Fruit fly (Drosophila melanogaster) whole organism, larva: Measurements from ENCODE around the gene CG15347.
A peak's percentile ranks its signal among the peaks of the same experiment; 100 is the strongest.

Source experiments
- noc ChIP-seq: fragments of 200-800 bp; sonication (Bioruptor generic); optimal IDR thresholded peaks from 3 replicates; lab custom pipeline; 2019; ENCODE audit warnings: missing biosample characterization, mild to moderate bottlenecking, missing genetic modification characterization, moderate library complexity

The CG15347 gene

DNA sequence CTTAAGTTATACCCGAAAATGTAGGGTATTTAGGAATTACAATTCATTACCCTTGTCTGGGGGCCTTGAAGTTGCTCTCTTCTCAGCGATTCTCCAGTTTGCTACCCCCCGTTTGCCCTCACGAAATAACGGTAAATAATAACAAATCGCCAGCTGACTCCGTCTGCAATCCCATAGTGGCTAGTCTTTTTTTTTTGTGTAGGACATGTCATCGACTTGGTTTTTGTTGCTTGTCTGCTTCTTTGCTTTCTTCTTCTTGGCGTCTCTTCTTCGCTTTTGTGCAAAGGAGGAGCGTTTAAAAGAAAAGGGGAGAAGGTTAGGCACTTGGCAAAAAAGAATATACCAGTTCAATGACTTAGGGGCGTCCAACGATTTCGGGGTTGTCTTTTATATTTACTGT is 44.5 kb downstream of the CG15347 start:
- no peak for TF ChIP-seq noc

DNA sequence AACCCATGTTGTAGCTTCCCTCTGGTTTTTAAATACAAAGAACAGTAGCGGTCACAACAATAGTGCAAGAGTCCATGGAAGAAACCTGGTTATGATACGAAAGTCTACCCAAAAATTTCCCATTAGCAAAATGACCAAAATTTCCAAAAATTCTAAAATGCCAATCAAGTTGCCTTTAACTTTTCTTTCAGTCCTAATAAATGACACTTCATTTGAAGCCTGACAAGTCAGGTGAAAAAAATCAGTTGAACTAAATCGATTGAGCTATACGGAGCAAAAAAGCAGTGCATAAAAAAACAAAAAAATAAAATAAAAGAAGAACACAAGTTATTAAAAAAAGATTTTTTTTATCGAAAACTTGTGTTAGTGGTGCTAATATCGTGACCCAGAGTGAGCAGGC is 45.1 kb downstream of the CG15347 start:
- TF ChIP-seq noc: no peak

DNA sequence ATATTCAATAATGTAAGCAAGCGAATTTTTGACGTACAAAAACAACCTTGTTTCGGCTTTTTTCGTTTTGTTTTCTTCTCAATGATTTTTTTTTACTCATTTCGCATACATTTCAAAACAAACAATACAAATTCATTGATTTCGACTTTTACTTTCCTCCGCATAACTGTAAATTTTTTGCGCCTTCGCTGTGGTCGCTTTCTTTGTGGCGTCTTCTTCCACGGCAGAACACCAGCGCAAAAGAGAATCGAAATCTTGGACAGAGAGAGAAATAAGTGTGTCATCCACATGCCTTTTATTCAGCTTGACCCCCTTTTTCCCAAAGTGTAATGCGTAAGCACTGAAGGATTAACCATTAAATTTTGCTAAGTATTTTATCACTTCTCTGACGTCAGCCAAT is 46.3 kb downstream of the CG15347 start:
- TF ChIP-seq noc: no peak

DNA sequence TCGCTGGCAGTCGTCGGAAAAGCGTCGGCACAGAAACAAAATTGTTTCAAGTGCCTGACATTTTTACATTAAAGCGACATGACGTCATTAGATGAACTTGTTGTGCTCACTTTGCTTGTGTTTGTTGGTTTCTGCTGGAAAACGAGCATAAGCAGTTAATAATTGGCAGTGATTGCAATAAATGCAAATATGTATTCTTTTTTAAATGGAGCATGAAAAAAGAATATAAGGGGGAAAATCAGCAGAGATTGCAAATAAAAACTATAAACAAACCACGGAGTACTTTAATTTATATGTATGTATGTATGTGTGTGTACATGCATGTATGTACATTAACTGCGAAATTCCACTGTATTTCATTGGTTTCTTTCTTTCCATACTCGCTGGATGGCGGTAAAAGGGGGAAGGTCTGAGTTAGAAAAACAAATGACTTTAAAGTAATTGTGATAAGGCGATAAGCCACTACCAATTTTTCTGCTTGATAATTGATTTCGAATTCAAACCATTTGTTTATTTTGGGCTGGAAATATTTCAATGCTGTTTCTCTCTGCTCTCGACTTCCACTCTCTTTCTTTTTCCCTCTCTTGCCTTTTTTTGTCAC is 47.1 kb downstream of the CG15347 start:
- TF ChIP-seq noc: no peak

DNA sequence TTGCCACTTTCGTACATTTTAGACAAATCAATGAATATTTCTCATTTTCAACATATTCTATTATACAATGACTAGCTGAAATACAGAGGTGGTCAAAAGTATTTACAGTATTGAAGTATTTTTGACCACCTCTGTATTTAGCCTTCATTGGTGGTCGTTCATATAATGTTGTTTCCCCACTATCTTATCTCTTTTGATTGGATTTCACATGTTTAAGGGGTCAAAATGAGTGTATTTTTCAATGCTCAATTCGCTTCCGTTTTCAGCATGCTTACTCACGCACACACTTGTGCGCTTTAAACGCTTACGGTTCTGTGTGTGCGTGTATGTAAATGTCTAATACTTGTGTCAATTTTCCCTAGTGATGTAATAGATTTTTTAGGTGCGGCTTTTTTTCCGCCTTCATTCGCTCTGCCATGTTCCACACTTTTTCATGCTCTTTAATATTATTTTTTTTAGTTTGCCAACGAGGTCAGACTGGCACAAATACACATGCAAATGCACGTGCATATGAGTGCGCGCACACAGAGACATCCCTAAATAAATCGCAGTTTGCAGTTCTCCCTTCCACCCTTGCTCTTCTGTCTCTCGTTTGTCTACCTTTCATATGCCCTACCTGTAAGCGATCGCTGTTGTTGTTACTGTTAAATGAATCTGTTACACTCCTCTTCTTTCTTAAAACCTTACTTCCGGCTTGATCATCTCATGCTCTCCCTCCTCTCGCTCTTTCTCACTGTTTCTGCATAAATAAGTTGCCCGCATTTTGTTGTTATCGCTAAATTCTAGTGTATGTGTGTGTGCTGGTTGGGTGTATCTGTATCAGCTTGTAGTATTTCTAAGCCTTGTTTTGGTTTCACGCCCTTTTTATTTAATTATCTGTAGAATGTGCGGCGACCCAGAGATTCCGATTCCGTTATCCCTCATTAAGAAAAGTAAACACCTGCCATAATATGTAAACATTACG is 48.2 kb downstream of the CG15347 start:
- no peak for TF ChIP-seq noc

DNA sequence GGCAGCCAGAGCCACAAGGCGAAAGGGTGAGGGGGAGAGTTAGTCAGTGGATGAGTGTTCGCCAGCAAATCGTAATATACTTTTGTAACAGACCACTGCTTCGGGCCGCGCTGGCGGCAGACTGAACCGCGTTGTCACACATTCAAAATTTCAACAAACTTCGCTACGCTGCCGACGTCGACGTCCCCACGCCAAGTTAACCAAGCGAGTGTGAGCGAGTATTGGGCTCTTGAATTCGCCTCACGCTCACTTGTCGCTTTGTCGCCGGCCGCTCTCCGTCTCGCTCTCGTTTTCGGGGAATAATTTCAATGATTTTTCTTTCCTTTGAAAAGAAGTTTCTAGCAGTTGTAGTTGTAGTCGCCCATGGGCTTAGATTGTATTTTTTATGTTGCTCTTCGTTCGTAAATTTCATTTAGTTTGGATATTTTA is 49.2 kb downstream of the CG15347 start, which contains the start of gene lawc:
lawc (minus strand) TSS at position 127 of the 429 bp plus-strand sequence.
- peak; percentile 44 for TF ChIP-seq noc

DNA sequence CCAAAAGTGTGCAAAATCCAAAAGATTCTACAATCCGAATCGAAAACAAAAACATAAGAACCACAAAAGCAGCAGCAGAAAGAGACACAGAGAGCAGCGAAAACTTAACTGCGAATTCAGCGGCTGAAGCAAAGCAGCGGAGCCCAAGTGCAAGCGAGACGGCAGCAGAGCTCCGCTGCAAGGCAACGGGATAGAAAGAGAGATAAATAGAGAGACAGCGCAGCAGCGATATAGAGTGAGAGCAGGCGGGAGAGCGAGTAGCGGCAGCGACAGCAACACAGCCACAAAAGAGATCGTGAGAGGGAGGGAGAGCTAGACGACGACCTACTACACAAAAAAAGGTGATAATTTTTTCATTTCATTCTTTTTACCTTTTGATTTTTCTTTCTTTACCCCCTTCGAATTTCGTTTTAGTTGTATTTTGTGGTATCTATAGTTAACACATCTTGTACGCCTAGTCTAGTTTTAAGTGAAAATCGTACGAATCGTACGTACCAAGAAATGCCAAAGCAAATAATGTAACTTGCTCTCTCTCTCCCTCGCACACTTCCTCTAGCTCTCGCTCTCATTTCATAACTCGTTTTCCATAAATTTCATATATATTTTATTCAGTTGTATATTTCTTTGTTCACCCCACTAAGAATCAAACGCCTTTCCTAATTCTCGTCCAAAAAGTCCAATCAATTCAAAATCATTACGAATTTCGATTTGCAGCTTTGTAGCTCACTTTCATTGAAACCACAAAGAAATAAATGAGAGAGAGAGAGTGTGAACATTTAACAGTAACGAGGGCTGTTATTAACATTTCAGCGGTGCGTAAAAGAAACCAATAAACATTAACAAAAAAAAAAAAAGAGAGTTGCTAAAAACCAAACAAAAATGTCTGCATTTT is 50.1 kb downstream of the CG15347 start:
- no peak for TF ChIP-seq noc

DNA sequence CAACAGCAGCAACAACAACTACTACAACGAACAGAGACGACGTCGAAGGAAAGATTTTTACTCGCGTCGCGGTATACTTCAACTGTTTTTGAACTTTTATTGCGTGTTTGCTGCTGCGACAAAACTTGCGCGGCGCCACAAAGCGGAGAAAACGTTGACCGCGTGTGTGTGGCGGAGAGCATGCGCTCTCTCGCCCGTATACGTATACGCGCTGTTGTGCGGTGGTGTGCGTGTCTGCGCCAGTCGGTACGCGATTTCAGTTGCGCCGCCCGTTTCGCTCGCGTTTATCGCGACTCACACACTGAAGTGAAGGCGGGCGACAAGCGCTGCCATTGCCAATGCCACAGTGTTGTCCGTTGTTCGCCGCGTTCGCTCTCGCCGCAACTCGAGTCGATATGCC is 50.9 kb downstream of the CG15347 start:
- TF ChIP-seq noc: peak; percentile 65

DNA sequence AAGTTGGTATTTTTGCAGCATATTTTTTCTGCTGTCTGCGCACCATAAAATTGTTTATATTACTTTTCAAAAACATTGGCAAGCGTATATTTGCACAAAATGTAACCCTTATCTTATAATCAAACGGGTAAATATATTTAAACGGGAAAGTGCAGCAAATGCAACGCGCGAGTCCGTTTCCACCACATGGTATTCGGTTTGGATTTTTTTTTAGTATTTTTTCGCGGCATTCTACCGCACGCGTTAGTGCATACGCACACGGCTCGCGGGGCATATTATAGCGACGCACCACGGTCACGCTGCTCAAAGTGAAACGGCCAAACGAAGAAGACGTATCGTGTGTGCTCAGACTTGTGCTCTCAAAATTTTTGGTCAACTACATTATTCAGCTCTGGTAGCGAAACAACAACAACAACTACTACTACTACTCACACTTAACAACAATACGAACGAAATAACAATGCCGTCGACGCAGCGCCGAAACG is 51.7 kb downstream of the CG15347 start, which contains the start of gene Trf2:
Trf2 (plus strand) TSS at position 302 of the 485 bp plus-strand sequence.
- no peak for TF ChIP-seq noc
